Worm (Caenorhabditis elegans) whole organism, L1 larva: Measurements from ENCODE around the gene C18H2.5.

Experiments used
- Y116A8C.19 ChIP-seq: sonication (generic microtip); optimal IDR thresholded peaks from 2 replicates; lab custom pipeline; 2016; ENCODE audit warnings: missing compliant biosample characterization, missing genetic modification characterization, borderline replicate concordance
- aha-1 ChIP-seq: fragments of 150-350 bp; optimal IDR thresholded peaks from 2 replicates; lab custom pipeline; 2014; ENCODE audit warnings: missing biosample characterization, missing genetic modification characterization
- aly-2 ChIP-seq: fragments of 150-350 bp; optimal IDR thresholded peaks from 2 replicates; lab custom pipeline; 2014; ENCODE audit warnings: missing biosample characterization, missing genetic modification characterization
- ama-1 ChIP-seq: fragments of 150-350 bp; optimal IDR thresholded peaks from 2 replicates; lab custom pipeline; 2014
- blmp-1 ChIP-seq: fragments of 150-350 bp; optimal IDR thresholded peaks from 2 replicates; lab custom pipeline; 2014; ENCODE audit warnings: missing biosample characterization, missing genetic modification characterization
- ceh-82 ChIP-seq, 3 experiments: fragments of 150-350 bp in 1 of 3; sonication (generic microtip) in 2 of 3; optimal IDR thresholded peaks; 2 replicates each; lab custom pipeline; 2014 to 2017; ENCODE audit warnings: missing biosample characterization in 3 of 3, missing genetic modification characterization in 3 of 3
- ceh-90 ChIP-seq: sonication (generic microtip); optimal IDR thresholded peaks from 2 replicates; lab custom pipeline; 2016; ENCODE audit warnings: missing genetic modification characterization, missing compliant biosample characterization
- dsc-1 ChIP-seq: sonication (generic microtip); optimal IDR thresholded peaks from 2 replicates; lab custom pipeline; 2016; ENCODE audit warnings: mild to moderate bottlenecking, missing genetic modification characterization, missing compliant biosample characterization
- efl-1 ChIP-seq, 4 experiments: fragments of 150-350 bp; optimal IDR thresholded peaks in 3 of 4; peaks in 1 of 4; 1 replicate in 1 of 4; 2 replicates in 3 of 4; lab custom pipeline; 2014; ENCODE audit warnings: missing biosample characterization in 2 of 4, missing genetic modification characterization in 2 of 4, missing genetic modification reagents in 2 of 4
- efl-3 ChIP-seq: fragments of 200-800 bp; sonication (Bioruptor generic); optimal IDR thresholded peaks from 2 replicates; lab custom pipeline; 2018; ENCODE audit warnings: mild to moderate bottlenecking, missing genetic modification characterization, missing compliant biosample characterization
- egl-27 ChIP-seq, 2 experiments: fragments of 150-350 bp in 1 of 2; sonication (generic microtip); optimal IDR thresholded peaks; 3 replicates each; lab custom pipeline; 2017 to 2018; ENCODE audit warnings: missing biosample characterization in 2 of 2, missing genetic modification characterization in 2 of 2, missing genetic modification reagents in 2 of 2
- elt-2 ChIP-seq: sonication (generic microtip); optimal IDR thresholded peaks from 2 replicates; lab custom pipeline; 2016; ENCODE audit warnings: missing genetic modification characterization, mild to moderate bottlenecking, inconsistent platforms, missing compliant biosample characterization, missing genetic modification reagents
- fkh-4 ChIP-seq: sonication (generic microtip); optimal IDR thresholded peaks from 2 replicates; lab custom pipeline; 2016; ENCODE audit warnings: missing compliant biosample characterization, missing genetic modification characterization, borderline replicate concordance
- grh-1 ChIP-seq: fragments of 200-800 bp; sonication (Bioruptor generic); IDR thresholded peaks from 2 replicates; pipeline ENCODE4 v1.3.6; 2022; ENCODE audit warnings: missing genetic modification reagents, missing genetic modification characterization, missing compliant biosample characterization
- hlh-4 ChIP-seq: sonication (generic microtip); optimal IDR thresholded peaks from 2 replicates; lab custom pipeline; 2016; ENCODE audit warnings: mild to moderate bottlenecking, missing genetic modification characterization, missing compliant biosample characterization
- irx-1 ChIP-seq: sonication (generic microtip); optimal IDR thresholded peaks from 2 replicates; lab custom pipeline; 2016; ENCODE audit warnings: missing genetic modification characterization, missing compliant biosample characterization
- lin-13 ChIP-seq: fragments of 150-350 bp; optimal IDR thresholded peaks from 2 replicates; lab custom pipeline; 2014; ENCODE audit warnings: missing biosample characterization, missing genetic modification reagents, missing genetic modification characterization
- lin-14 ChIP-seq: fragments of 200-800 bp; sonication (Bioruptor generic); optimal IDR thresholded peaks from 2 replicates; lab custom pipeline; 2018; ENCODE audit warnings: mild to moderate bottlenecking, missing genetic modification characterization, moderate library complexity, missing compliant biosample characterization
- lin-35 ChIP-seq, 2 experiments: fragments of 150-350 bp; optimal IDR thresholded peaks; 2 replicates each; lab custom pipeline; 2014; ENCODE audit warnings: missing biosample characterization in 2 of 2, missing genetic modification characterization in 2 of 2, missing genetic modification reagents in 2 of 2
- lin-39 ChIP-seq: fragments of 150-350 bp; optimal IDR thresholded peaks from 2 replicates; lab custom pipeline; 2014; ENCODE audit warnings: missing biosample characterization, missing genetic modification reagents, missing genetic modification characterization
- lir-3 ChIP-seq: sonication (generic microtip); optimal IDR thresholded peaks from 2 replicates; lab custom pipeline; 2016; ENCODE audit warnings: mild to moderate bottlenecking, missing genetic modification characterization, moderate library complexity, missing compliant biosample characterization; ENCODE audit not compliant: poor library complexity
- lsy-2 ChIP-seq, 2 experiments: fragments of 150-350 bp; optimal IDR thresholded peaks; 2 replicates each; lab custom pipeline; 2014; ENCODE audit warnings: missing biosample characterization in 2 of 2, missing genetic modification characterization in 2 of 2
- mab-9 ChIP-seq: fragments of 200-800 bp; sonication (Bioruptor generic); IDR thresholded peaks from 2 replicates; pipeline ENCODE4 v1.3.6; 2022; ENCODE audit warnings: missing genetic modification reagents, missing genetic modification characterization, missing compliant biosample characterization
- mdl-1 ChIP-seq, 2 experiments: fragments of 150-350 bp; optimal IDR thresholded peaks; 2 replicates each; lab custom pipeline; 2014 to 2017; ENCODE audit warnings: missing biosample characterization in 2 of 2, missing genetic modification characterization in 2 of 2, inconsistent platforms in 1 of 2
- mef-2 ChIP-seq: fragments of 150-350 bp; optimal IDR thresholded peaks from 2 replicates; lab custom pipeline; 2014; ENCODE audit warnings: missing biosample characterization, missing genetic modification characterization
- mep-1 ChIP-seq: fragments of 150-350 bp; optimal IDR thresholded peaks from 2 replicates; lab custom pipeline; 2014; ENCODE audit warnings: missing biosample characterization, missing genetic modification characterization
- nhr-19 ChIP-seq: fragments of 200-800 bp; sonication (Bioruptor generic); conservative IDR thresholded peaks from 2 replicates; pipeline ENCODE4 v1.3.6; 2022; ENCODE audit warnings: missing genetic modification characterization, missing compliant biosample characterization
- nhr-47 ChIP-seq: sonication (generic microtip); optimal IDR thresholded peaks from 2 replicates; lab custom pipeline; 2016; ENCODE audit warnings: mild to moderate bottlenecking, missing genetic modification characterization, moderate library complexity, missing compliant biosample characterization
- nhr-71 ChIP-seq: sonication (generic microtip); optimal IDR thresholded peaks from 2 replicates; lab custom pipeline; 2016; ENCODE audit warnings: mild to moderate bottlenecking, missing genetic modification characterization, moderate library complexity, missing compliant biosample characterization
- nhr-84 ChIP-seq: sonication (generic microtip); optimal IDR thresholded peaks from 2 replicates; lab custom pipeline; 2017; ENCODE audit warnings: missing biosample characterization, missing genetic modification characterization
- pag-3 ChIP-seq: sonication (generic microtip); optimal IDR thresholded peaks from 2 replicates; lab custom pipeline; 2017; ENCODE audit warnings: missing genetic modification characterization, mild to moderate bottlenecking, missing compliant biosample characterization, antibody characterized with exemption, borderline replicate concordance; ENCODE audit not compliant: insufficient read depth
- rnt-1 ChIP-seq: sonication (generic microtip); optimal IDR thresholded peaks from 2 replicates; lab custom pipeline; 2016; ENCODE audit warnings: mild to moderate bottlenecking, missing genetic modification characterization, moderate library complexity, missing compliant biosample characterization
- skn-1 ChIP-seq: fragments of 150-350 bp; optimal IDR thresholded peaks from 2 replicates; lab custom pipeline; 2014; ENCODE audit warnings: missing biosample characterization, missing genetic modification characterization
- snu-23 ChIP-seq: sonication (generic microtip); optimal IDR thresholded peaks from 2 replicates; lab custom pipeline; 2016; ENCODE audit warnings: missing genetic modification characterization, missing compliant biosample characterization
- sox-4 ChIP-seq: sonication (generic microtip); optimal IDR thresholded peaks from 2 replicates; lab custom pipeline; 2016; ENCODE audit warnings: missing genetic modification characterization, missing compliant biosample characterization
- sptf-1 ChIP-seq: fragments of 150-350 bp; optimal IDR thresholded peaks from 2 replicates; lab custom pipeline; 2014; ENCODE audit warnings: missing biosample characterization, missing genetic modification characterization
- sup-37 ChIP-seq: fragments of 200-800 bp; sonication (Bioruptor generic); optimal IDR thresholded peaks from 2 replicates; lab custom pipeline; 2018; ENCODE audit warnings: mild to moderate bottlenecking, missing genetic modification characterization, missing compliant biosample characterization
- swsn-7 ChIP-seq: sonication (generic microtip); optimal IDR thresholded peaks from 2 replicates; lab custom pipeline; 2016; ENCODE audit warnings: missing genetic modification characterization, missing compliant biosample characterization
- tbx-2 ChIP-seq: sonication (generic microtip); optimal IDR thresholded peaks from 2 replicates; lab custom pipeline; 2016; ENCODE audit warnings: missing genetic modification characterization, missing compliant biosample characterization
- tlp-1 ChIP-seq: fragments of 150-350 bp; optimal IDR thresholded peaks from 2 replicates; lab custom pipeline; 2014; ENCODE audit warnings: missing biosample characterization, missing genetic modification characterization
- unc-130 ChIP-seq: fragments of 150-350 bp; optimal IDR thresholded peaks from 2 replicates; lab custom pipeline; 2017; ENCODE audit warnings: missing biosample characterization, missing genetic modification characterization, inconsistent platforms
- vab-15 ChIP-seq: sonication (generic microtip); optimal IDR thresholded peaks from 2 replicates; lab custom pipeline; 2017; ENCODE audit warnings: missing genotype, mild to moderate bottlenecking, missing genetic modification characterization, missing compliant biosample characterization
- xbp-1 ChIP-seq: sonication (generic microtip); optimal IDR thresholded peaks from 2 replicates; lab custom pipeline; 2016; ENCODE audit warnings: missing genetic modification characterization, missing compliant biosample characterization
- zip-4 ChIP-seq: fragments of 200-800 bp; sonication (Bioruptor generic); optimal IDR thresholded peaks from 2 replicates; lab custom pipeline; 2018; ENCODE audit warnings: mild to moderate bottlenecking, missing genetic modification characterization, moderate library complexity, missing compliant biosample characterization
- ztf-11 ChIP-seq, 2 experiments: sonication (generic microtip); optimal IDR thresholded peaks; 2 replicates each; lab custom pipeline; 2016 to 2017; ENCODE audit warnings: missing genetic modification characterization in 2 of 2, missing biosample characterization in 1 of 2, missing compliant biosample characterization in 1 of 2

C18H2.5 gene

ce11 chrIII:7731085-7731484, 36.9 kb upstream of the C18H2.5 start (continued):
- TF ChIP-seq mab-9 (GFP tag; lab: Robert Waterston, UW): no peak
- TF ChIP-seq mep-1: no peak
- no peak for TF ChIP-seq efl-1 (optimal IDR thresholded peaks at IDR 0.05; lab: Kevin White, UChicago)
- peak in 1 of 2 experiments; percentile 65 for TF ChIP-seq efl-1 (GFP tag; optimal IDR thresholded peaks at IDR 0.05 in 1 of 2; lab: Kevin White, UChicago)
- no peak for TF ChIP-seq nhr-84
- TF ChIP-seq swsn-7 (tag; lab: Kevin White, UChicago): no peak
- TF ChIP-seq pag-3 (tag; lab: Kevin White, UChicago): no peak
- no peak for TF ChIP-seq xbp-1
- TF ChIP-seq tlp-1 (tag; lab: Kevin White, UChicago): no peak
- TF ChIP-seq lir-3 (tag; lab: Kevin White, UChicago): no peak
- TF ChIP-seq aha-1: no peak

DNA sequence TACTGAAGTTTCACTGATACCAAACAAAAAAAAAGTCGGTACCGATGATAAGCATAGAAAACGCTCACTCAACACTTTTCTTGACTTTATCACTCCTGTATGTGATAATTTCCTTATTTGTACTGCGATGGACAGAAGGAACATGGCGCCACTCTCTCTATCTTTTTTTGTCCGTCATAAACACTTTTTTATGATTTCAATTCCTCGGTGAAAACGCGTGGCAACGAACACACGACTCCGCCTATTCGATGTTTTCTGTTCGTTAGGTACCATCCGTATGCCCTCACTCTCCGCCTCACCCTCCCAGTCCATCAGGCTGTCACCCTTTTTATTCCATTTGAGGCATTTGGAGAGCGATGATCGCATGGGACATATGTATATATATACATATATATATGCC, 36.2 kb upstream of the C18H2.5 start:
- no peak for TF ChIP-seq dsc-1 (tag; lab: Kevin White, UChicago)
- peak; percentile 36 for TF ChIP-seq elt-2
- no peak for TF ChIP-seq blmp-1 (tag; lab: Kevin White, UChicago)
- TF ChIP-seq zip-4 (GFP tag; lab: Kevin White, UChicago): no peak
- TF ChIP-seq mdl-1 (tag; optimal IDR thresholded peaks at IDR 0.05; lab: Kevin White, UChicago): peak in 1 of 2 experiments; percentile 4
- no peak for TF ChIP-seq tlp-1 (tag; lab: Kevin White, UChicago)
- no peak for TF ChIP-seq lin-39 (tag; lab: Kevin White, UChicago)
- no peak for TF ChIP-seq Y116A8C.19
- no peak for TF ChIP-seq unc-130 (tag; lab: Kevin White, UChicago)
- no peak for TF ChIP-seq lin-14 (GFP tag; lab: Kevin White, UChicago)
- TF ChIP-seq nhr-71 (tag; lab: Kevin White, UChicago): no peak
- TF ChIP-seq grh-1 (GFP tag; lab: Robert Waterston, UW): no peak
- no peak for TF ChIP-seq lin-35 (GFP tag; optimal IDR thresholded peaks at IDR 0.05; lab: Kevin White, UChicago)
- no peak for TF ChIP-seq sup-37 (GFP tag; lab: Kevin White, UChicago)
- TF ChIP-seq vab-15: no peak
- TF ChIP-seq mep-1: peak; percentile 6
- TF ChIP-seq rnt-1 (tag; lab: Kevin White, UChicago): no peak
- TF ChIP-seq nhr-19 (GFP tag; lab: Robert Waterston, UW): no peak
- TF ChIP-seq efl-1 (optimal IDR thresholded peaks at IDR 0.05; lab: Kevin White, UChicago): no peak
- TF ChIP-seq efl-1 (GFP tag; optimal IDR thresholded peaks at IDR 0.05 in 1 of 2; lab: Kevin White, UChicago): peak in 1 of 2 experiments; percentile 85
- no peak for TF ChIP-seq aly-2

DNA sequence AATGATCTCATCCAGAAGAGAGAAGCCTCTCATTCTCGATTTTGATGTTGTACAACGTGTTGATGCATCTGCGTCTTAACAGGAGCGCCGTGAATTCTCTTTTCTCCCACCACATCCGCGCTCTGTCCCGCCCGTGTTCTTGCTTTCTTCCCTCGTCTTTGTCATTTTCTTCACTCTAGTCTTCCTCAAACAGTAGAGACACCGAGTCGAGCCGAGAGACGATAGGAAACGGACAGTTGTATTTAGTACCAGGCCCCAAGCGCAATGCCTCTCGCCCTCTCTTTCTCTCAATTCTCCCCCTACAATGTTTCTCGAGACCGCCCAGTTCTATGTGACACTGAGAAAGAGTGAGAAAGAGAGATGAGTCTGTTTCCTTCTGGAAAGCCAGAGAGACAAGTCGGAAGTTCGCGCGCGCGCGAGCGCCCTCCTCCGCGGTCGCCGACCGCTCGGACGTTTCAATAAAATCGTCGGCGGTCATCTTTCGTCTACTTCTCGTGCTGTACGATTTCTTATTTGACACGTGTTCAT, 35.4 kb upstream of the C18H2.5 start, which contains the start of gene ZK112.4:
ZK112.4 (minus strand) TSS at position 478 of the 528 bp plus-strand sequence.
- TF ChIP-seq sox-4 (tag; lab: Kevin White, UChicago) (no peak), nhr-47 (tag; lab: Kevin White, UChicago) (peak; percentile 52), fkh-4 (no peak), snu-23 (GFP tag; lab: Kevin White, UChicago) (peak; percentile 76), ama-1 (lab: Kevin White, UChicago) (no peak), nhr-71 (tag; lab: Kevin White, UChicago) (peak; percentile 83), elt-2 (peak; percentile 6), rnt-1 (tag; lab: Kevin White, UChicago) (peak; percentile 55), sptf-1 (tag; lab: Kevin White, UChicago) (no peak), hlh-4 (tag; lab: Kevin White, UChicago) (no peak), swsn-7 (tag; lab: Kevin White, UChicago) (peak; percentile 69), efl-3 (GFP tag; lab: Kevin White, UChicago) (no peak), lin-14 (GFP tag; lab: Kevin White, UChicago) (peak; percentile 98), aly-2 (no peak), mdl-1 (tag; optimal IDR thresholded peaks at IDR 0.05; lab: Kevin White, UChicago) (peak in 1 of 2 experiments; percentile 20), efl-1 (optimal IDR thresholded peaks at IDR 0.05; lab: Kevin White, UChicago) (peak; percentile 40 to 44), efl-1 (GFP tag; optimal IDR thresholded peaks at IDR 0.05 in 1 of 2; lab: Kevin White, UChicago) (peak; percentile 30 to 91), nhr-19 (GFP tag; lab: Robert Waterston, UW) (peak; percentile 51), Y116A8C.19 (no peak), ceh-82 (tag; optimal IDR thresholded peaks at IDR 0.05; lab: Kevin White, UChicago) (peak in 2 of 3 experiments; percentile 32 to 56), lin-13 (GFP tag; lab: Kevin White, UChicago) (peak; percentile 60), ztf-11 (tag; optimal IDR thresholded peaks at IDR 0.05; lab: Kevin White, UChicago) (no peak), ceh-90 (no peak), lsy-2 (tag; optimal IDR thresholded peaks at IDR 0.05; lab: Kevin White, UChicago) (peak; percentile 48 to 68), sup-37 (GFP tag; lab: Kevin White, UChicago) (no peak), dsc-1 (tag; lab: Kevin White, UChicago) (peak; percentile 43), egl-27 (tag; optimal IDR thresholded peaks at IDR 0.05; lab: Kevin White, UChicago) (peak in 1 of 2 experiments; percentile 39), mef-2 (tag; lab: Kevin White, UChicago) (no peak), blmp-1 (tag; lab: Kevin White, UChicago) (peak; percentile 75), irx-1 (tag; lab: Kevin White, UChicago) (peak; percentile 39), skn-1 (peak; percentile 62), mep-1 (peak; percentile 74), tbx-2 (peak; percentile 63)
